Worm (Caenorhabditis elegans): Measurements from ENCODE around the gene Y54H5A.2.
A peak's percentile ranks its signal among the peaks of the same experiment; 100 is the strongest.

Y54H5A.2 gene

ce11 chrIII:5149478-5149877 is at the start of gene Y54H5A.2:
Gene Y54H5A.2 (minus strand): TSS chrIII:5149578.
- TF ChIP-seq ceh-45 (GFP tag; IDR thresholded peaks at IDR 0.05), result no peak
- no peak for TF ChIP-seq ahr-1 (tag; optimal IDR thresholded peaks at IDR 0.05)
- no peak for TF ChIP-seq ceh-22 (tag; optimal IDR thresholded peaks at IDR 0.05)
- TF ChIP-seq lin-11 (tag; optimal IDR thresholded peaks at IDR 0.05), result no peak
- no peak for TF ChIP-seq F13H6.1 (tag; optimal IDR thresholded peaks at IDR 0.05)
- TF ChIP-seq hlh-15 (tag; optimal IDR thresholded peaks at IDR 0.05), result no peak
- TF ChIP-seq elt-4 (tag; optimal IDR thresholded peaks at IDR 0.05), result no peak
- TF ChIP-seq gmeb-2 (tag; optimal IDR thresholded peaks at IDR 0.05), result no peak
- TF ChIP-seq pqm-1 (tag; optimal IDR thresholded peaks at IDR 0.05), result no peak
- no peak for TF ChIP-seq ceh-24 (tag; optimal IDR thresholded peaks at IDR 0.05)
- no peak for TF ChIP-seq C08G9.2 (tag; optimal IDR thresholded peaks at IDR 0.05)
- no peak for TF ChIP-seq tbx-7 (tag; optimal IDR thresholded peaks at IDR 0.05)
- no peak for TF ChIP-seq madf-2 (tag; optimal IDR thresholded peaks at IDR 0.05)
- TF ChIP-seq K02D7.2 (tag; optimal IDR thresholded peaks at IDR 0.05), result no peak

DNA sequence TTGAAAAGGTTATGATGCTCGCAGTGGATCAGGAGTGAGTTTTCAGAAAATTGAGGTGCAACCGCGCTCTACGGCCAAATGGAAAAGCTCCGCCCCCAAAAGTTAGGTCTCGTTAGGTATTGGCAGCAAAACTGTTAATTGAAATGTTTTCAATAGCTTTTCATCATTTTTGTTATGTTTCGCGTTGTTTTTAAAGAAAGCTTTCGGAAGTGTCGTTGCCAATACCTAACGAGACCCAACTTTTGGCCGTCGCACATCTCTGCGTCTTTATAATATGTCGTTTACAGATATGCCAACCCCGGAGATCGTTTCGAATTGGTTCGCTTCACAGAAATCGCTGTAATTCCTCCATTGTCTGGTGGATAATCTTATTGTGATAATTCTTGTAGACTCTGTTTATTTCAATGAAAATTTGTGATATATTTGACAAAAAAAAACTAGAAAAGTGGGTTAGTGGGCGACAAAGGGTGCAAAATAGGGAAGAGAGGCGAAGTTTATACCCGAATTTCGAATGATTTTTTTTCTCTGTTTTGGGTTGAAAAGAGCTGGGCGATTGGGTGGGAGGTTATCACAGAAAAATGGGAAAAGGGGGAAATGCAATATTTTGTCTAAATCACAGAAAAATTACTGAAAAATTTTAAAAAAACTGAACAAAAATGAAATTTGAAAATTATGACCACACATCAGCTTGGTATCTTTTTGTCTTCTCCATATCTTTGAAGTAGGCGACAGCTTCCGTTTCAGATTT is 47.1 kb upstream of the Y54H5A.2 start:
- no peak for TF ChIP-seq hlh-15 (tag; optimal IDR thresholded peaks at IDR 0.05)

ce11 chrIII:5195690-5196089 is 46.3 kb upstream of the Y54H5A.2 start, which contains the start of gene moc-6:
Gene moc-6 (plus strand): TSS chrIII:5195990.
- no peak for TF ChIP-seq K09A11.1 (tag; optimal IDR thresholded peaks at IDR 0.05; ENCODE audit: insufficient read depth)
- TF ChIP-seq ceh-19 (GFP tag; optimal IDR thresholded peaks at IDR 0.05), result no peak
- no peak for TF ChIP-seq hlh-13 (GFP tag; optimal IDR thresholded peaks at IDR 0.05)
- TF ChIP-seq dmd-4 (tag; optimal IDR thresholded peaks at IDR 0.05; ENCODE audit: borderline replicate concordance), result no peak
- no peak for TF ChIP-seq ceh-24 (tag; optimal IDR thresholded peaks at IDR 0.05)
- no peak for TF ChIP-seq pqm-1 (tag; optimal IDR thresholded peaks at IDR 0.05)
- no peak for TF ChIP-seq sdc-2 (tag; optimal IDR thresholded peaks at IDR 0.05)
- TF ChIP-seq zip-5 (tag; optimal IDR thresholded peaks at IDR 0.05), result no peak
- no peak for TF ChIP-seq pha-2 (tag; optimal IDR thresholded peaks at IDR 0.05)
- TF ChIP-seq C08G9.2 (tag; optimal IDR thresholded peaks at IDR 0.05), result no peak
- TF ChIP-seq nhr-232 (tag; optimal IDR thresholded peaks at IDR 0.05), result no peak
- TF ChIP-seq elt-2 (tag; optimal IDR thresholded peaks at IDR 0.05), result no peak
- no peak for TF ChIP-seq syd-9 (tag; optimal IDR thresholded peaks at IDR 0.05)
- no peak for TF ChIP-seq sox-4 (tag; optimal IDR thresholded peaks at IDR 0.05)
- TF ChIP-seq ceh-22 (tag; optimal IDR thresholded peaks at IDR 0.05), result no peak
- no peak for TF ChIP-seq ahr-1 (tag; optimal IDR thresholded peaks at IDR 0.05)
- TF ChIP-seq rnt-1 (tag; optimal IDR thresholded peaks at IDR 0.05), result no peak
- no peak for TF ChIP-seq T23F11.4 (GFP tag; optimal IDR thresholded peaks at IDR 0.05)
- TF ChIP-seq ceh-48 (tag; optimal IDR thresholded peaks at IDR 0.05), result no peak

DNA sequence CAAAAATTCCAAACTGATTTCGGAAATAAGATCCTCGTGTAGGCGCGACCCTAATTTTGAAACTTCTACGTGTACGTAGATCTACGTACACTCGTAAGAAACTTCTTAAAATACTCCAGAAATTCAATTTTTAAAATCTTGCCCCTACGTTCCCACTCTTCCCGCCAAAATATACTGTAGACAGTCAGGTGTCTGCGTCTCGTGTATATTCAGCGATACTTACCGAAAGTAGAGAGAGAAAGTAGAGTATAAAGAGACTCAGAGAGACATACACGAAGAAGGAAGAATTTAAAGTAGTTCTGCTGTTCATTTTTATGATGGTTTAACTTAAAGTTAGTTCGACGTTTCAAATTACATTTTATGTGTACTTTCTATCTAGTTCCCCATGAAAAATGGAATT is 43.9 kb upstream of the Y54H5A.2 start:
- TF ChIP-seq hlh-30 (tag; optimal IDR thresholded peaks at IDR 0.05; ENCODE audit: insufficient read depth) (peak; percentile 18), dve-1 (tag; optimal IDR thresholded peaks at IDR 0.05) (no peak), pat-9 (tag; optimal IDR thresholded peaks at IDR 0.05) (no peak)

- TF ChIP-seq nhr-232 (tag; optimal IDR thresholded peaks at IDR 0.05) (no peak), unc-42 (tag; optimal IDR thresholded peaks at IDR 0.05) (peak; percentile 55)
Measured at ce11 chrIII:5190671-5191174, 41.3 kb upstream of the Y54H5A.2 start, which contains the start of gene hira-1. Gene hira-1 (plus strand): TSS chrIII:5191124.

Measured in whole organism, late embryonic.